Fruit fly (Drosophila melanogaster) whole organism, pupa: ENCODE results near the gene nmo.
A peak's percentile ranks its signal among the peaks of the same experiment; 100 is the strongest.

Source experiments
- CG10348 ChIP-seq: fragments of 200-800 bp; sonication (Bioruptor generic); IDR thresholded peaks from 2 replicates; pipeline ENCODE4 v1.3.6; 2022; ENCODE audit warnings: missing biosample characterization, missing genetic modification characterization
- CG12605 ChIP-seq: fragments of 200-800 bp; sonication (Bioruptor generic); IDR thresholded peaks from 2 replicates; pipeline ENCODE4 v1.3.6; 2022; ENCODE audit warnings: missing biosample characterization, missing genetic modification characterization
- CG13204 ChIP-seq: fragments of 200-800 bp; sonication (Bioruptor generic); optimal IDR thresholded peaks from 2 replicates; lab custom pipeline; 2018; ENCODE audit warnings: missing biosample characterization, mild to moderate bottlenecking, missing genetic modification characterization, moderate library complexity
- CG14655 ChIP-seq: fragments of 200-800 bp; sonication (Bioruptor generic); optimal IDR thresholded peaks from 3 replicates; lab custom pipeline; 2017; ENCODE audit warnings: mild to moderate bottlenecking, missing biosample characterization, missing genetic modification reagents, missing genetic modification characterization
- CG15710 ChIP-seq: fragments of 200-800 bp; sonication (Bioruptor generic); optimal IDR thresholded peaks from 2 replicates; lab custom pipeline; 2018; ENCODE audit warnings: missing biosample characterization, mild to moderate bottlenecking, missing genetic modification characterization, moderate library complexity
- CG17806 ChIP-seq: fragments of 200-800 bp; sonication (Bioruptor generic); optimal IDR thresholded peaks from 2 replicates; lab custom pipeline; 2018; ENCODE audit warnings: missing biosample characterization, mild to moderate bottlenecking, missing genetic modification characterization, moderate library complexity
- CG32121 ChIP-seq: fragments of 200-800 bp; sonication (Bioruptor generic); IDR thresholded peaks from 2 replicates; pipeline ENCODE4 v1.3.6; 2022; ENCODE audit warnings: missing biosample characterization, missing genetic modification characterization
- CG34367 ChIP-seq: fragments of 200-800 bp; sonication (Bioruptor generic); optimal IDR thresholded peaks from 2 replicates; lab custom pipeline; 2018; ENCODE audit warnings: missing biosample characterization, mild to moderate bottlenecking, missing genetic modification characterization
- CG4496 ChIP-seq: fragments of 200-800 bp; sonication (Bioruptor generic); IDR thresholded peaks from 3 replicates; pipeline ENCODE4 v1.3.6; 2022; ENCODE audit warnings: missing biosample characterization, missing genetic modification characterization
- CG8159 ChIP-seq: fragments of 200-800 bp; sonication (Bioruptor generic); optimal IDR thresholded peaks from 3 replicates; lab custom pipeline; 2018; ENCODE audit warnings: missing biosample characterization, mild to moderate bottlenecking, missing genetic modification characterization, moderate library complexity
- CG8301 ChIP-seq: fragments of 200-800 bp; sonication (Bioruptor generic); optimal IDR thresholded peaks from 2 replicates; lab custom pipeline; 2018; ENCODE audit warnings: missing biosample characterization, mild to moderate bottlenecking, missing genetic modification characterization
- CG9948 ChIP-seq: fragments of 200-800 bp; sonication (Bioruptor generic); optimal IDR thresholded peaks from 2 replicates; lab custom pipeline; 2018; ENCODE audit warnings: missing biosample characterization, mild to moderate bottlenecking, missing genetic modification characterization, moderate library complexity
- D1 ChIP-seq: fragments of 200-800 bp; sonication (Bioruptor generic); optimal IDR thresholded peaks from 2 replicates; lab custom pipeline; 2018; ENCODE audit warnings: missing biosample characterization, mild to moderate bottlenecking, missing genetic modification characterization, moderate library complexity
- EcR ChIP-seq: fragments of 200-800 bp; sonication (Bioruptor generic); optimal IDR thresholded peaks from 3 replicates; lab custom pipeline; 2019; ENCODE audit warnings: missing biosample characterization, missing genetic modification characterization, mild to moderate bottlenecking, moderate library complexity, missing genetic modification reagents
- Ets98B ChIP-seq: fragments of 200-800 bp; sonication (Bioruptor generic); IDR thresholded peaks from 2 replicates; pipeline ENCODE4 v1.3.6; 2022; ENCODE audit warnings: missing biosample characterization, missing genetic modification characterization
- Pif1A ChIP-seq: fragments of 200-800 bp; sonication (Bioruptor generic); optimal IDR thresholded peaks from 3 replicates; lab custom pipeline; 2016; ENCODE audit warnings: missing biosample characterization, missing genetic modification characterization
- Pif1B ChIP-seq: fragments of 200-800 bp; sonication (Bioruptor generic); optimal IDR thresholded peaks from 3 replicates; lab custom pipeline; 2016; ENCODE audit warnings: missing biosample characterization, missing genetic modification characterization
- Snoo ChIP-seq: fragments of 200-800 bp; sonication (Bioruptor generic); optimal IDR thresholded peaks from 3 replicates; lab custom pipeline; 2017; ENCODE audit warnings: missing biosample characterization, mild to moderate bottlenecking, missing genetic modification characterization, inconsistent platforms
- fd96Ca ChIP-seq: fragments of 200-800 bp; sonication (Bioruptor generic); IDR thresholded peaks from 3 replicates; pipeline ENCODE4 v1.3.6; 2022; ENCODE audit warnings: missing biosample characterization, missing genetic modification characterization
- gl ChIP-seq: fragments of 200-800 bp; sonication (Bioruptor generic); optimal IDR thresholded peaks from 2 replicates; lab custom pipeline; 2018; ENCODE audit warnings: missing biosample characterization, mild to moderate bottlenecking, missing genetic modification characterization
- rn ChIP-seq: fragments of 200-800 bp; sonication (Bioruptor generic); IDR thresholded peaks from 2 replicates; pipeline ENCODE4 v1.3.6; 2022; ENCODE audit warnings: missing biosample characterization, missing genetic modification characterization

Gene nmo

dm6 chr3L:8056740-8057253 is 78.0 kb downstream of the nmo start:
- TF ChIP-seq CG32121 (peak; percentile 77), gl (tag; lab: Kevin White, UChicago) (peak; percentile 62), CG8301 (tag; lab: Kevin White, UChicago) (peak; percentile 95), CG14655 (GFP tag; lab: Kevin White, UChicago) (peak; percentile 97), CG17806 (peak; percentile 88), Snoo (tag; lab: Kevin White, UChicago) (peak; percentile 85), EcR (GFP tag; lab: Kevin White, UChicago) (no peak), CG9948 (peak; percentile 93), CG13204 (peak; percentile 82), fd96Ca (GFP tag; lab: Robert Waterston, UW) (no peak; the same call in 2 of the 3 replicates), CG4496 (GFP tag; lab: Robert Waterston, UW) (peak; percentile 84), CG34367 (tag; lab: Kevin White, UChicago) (peak; percentile 88), rn (0 out of 2 replicates have a peak, but pooled peaks have one; percentile 21), CG10348 (GFP tag; lab: Robert Waterston, UW) (no peak), CG8159 (tag; lab: Kevin White, UChicago) (peak; percentile 100), Pif1A (GFP tag; lab: Kevin White, UChicago) (peak; percentile 88), CG15710 (peak; percentile 93), Pif1B (peak; percentile 84), Ets98B (peak; percentile 69; the same call in 1 of the 2 replicates), CG12605 (no peak; the same call in 1 of the 2 replicates), D1 (tag; lab: Kevin White, UChicago) (peak; percentile 94)

- TF ChIP-seq EcR (GFP tag; lab: Kevin White, UChicago) (peak; percentile 100), Snoo (tag; lab: Kevin White, UChicago) (no peak)
Measured at dm6 chr3L:8057423-8057822, 78.6 kb downstream of the nmo start.

dm6 chr3L:8057823-8058189 is 79.0 kb downstream of the nmo start:
- TF ChIP-seq CG10348 (GFP tag; lab: Robert Waterston, UW): no peak
- TF ChIP-seq fd96Ca (GFP tag; lab: Robert Waterston, UW): no peak
- TF ChIP-seq CG8159 (tag; lab: Kevin White, UChicago): peak; percentile 54
- TF ChIP-seq EcR (GFP tag; lab: Kevin White, UChicago): no peak
- TF ChIP-seq Pif1A (GFP tag; lab: Kevin White, UChicago): no peak
- peak; percentile 51 for TF ChIP-seq CG15710
- TF ChIP-seq gl (tag; lab: Kevin White, UChicago): no peak
- no peak for TF ChIP-seq D1 (tag; lab: Kevin White, UChicago)
- TF ChIP-seq CG12605: no peak
- peak; percentile 24 for TF ChIP-seq CG34367 (tag; lab: Kevin White, UChicago)
- TF ChIP-seq CG14655 (GFP tag; lab: Kevin White, UChicago): no peak
- no peak for TF ChIP-seq CG8301 (tag; lab: Kevin White, UChicago)
- peak; percentile 9 for TF ChIP-seq CG13204
- no peak for TF ChIP-seq rn
- TF ChIP-seq Ets98B: no peak
- no peak for TF ChIP-seq Pif1B
- TF ChIP-seq CG9948: no peak
- no peak for TF ChIP-seq CG32121
- no peak for TF ChIP-seq CG4496 (GFP tag; lab: Robert Waterston, UW)
- TF ChIP-seq CG17806: peak; percentile 49
- no peak for TF ChIP-seq Snoo (tag; lab: Kevin White, UChicago)
- TF ChIP-seq, all 21 proteins: peak for 5

- no peak for TF ChIP-seq CG9948
- peak; percentile 45; the same call in 1 of the 2 replicates for TF ChIP-seq CG12605
- no peak for TF ChIP-seq fd96Ca (GFP tag; lab: Robert Waterston, UW)
- peak; percentile 31 for TF ChIP-seq CG8159 (tag; lab: Kevin White, UChicago)
- peak; percentile 58; the same call in 1 of the 3 replicates for TF ChIP-seq CG4496 (GFP tag; lab: Robert Waterston, UW)
- peak; percentile 76 for TF ChIP-seq D1 (tag; lab: Kevin White, UChicago)
- TF ChIP-seq CG17806: peak; percentile 36
- TF ChIP-seq CG10348 (GFP tag; lab: Robert Waterston, UW): no peak
- TF ChIP-seq EcR (GFP tag; lab: Kevin White, UChicago): peak; percentile 92
- TF ChIP-seq CG32121: peak; percentile 26; the same call in 1 of the 2 replicates
- no peak for TF ChIP-seq Pif1B
- TF ChIP-seq gl (tag; lab: Kevin White, UChicago): no peak
Measured at dm6 chr3L:8058190-8058997, 79.5 kb downstream of the nmo start, which contains the start of gene bip1. TSS of gene bip1 (minus strand) at chr3L:8058713.

- TF ChIP-seq CG14655 (GFP tag; lab: Kevin White, UChicago) (no peak), rn (no peak), CG8159 (tag; lab: Kevin White, UChicago) (no peak), CG17806 (no peak), Snoo (tag; lab: Kevin White, UChicago) (no peak), Ets98B (no peak), CG10348 (GFP tag; lab: Robert Waterston, UW) (no peak), gl (tag; lab: Kevin White, UChicago) (no peak), CG34367 (tag; lab: Kevin White, UChicago) (no peak)
Measured at dm6 chr3L:8059627-8060166, 80.9 kb downstream of the nmo start.
